Fruit fly (Drosophila melanogaster) whole organism, pupa: ENCODE results near the gene CG42713.

Experiments used
- CG10348 ChIP-seq: fragments of 200-800 bp; sonication (Bioruptor generic); IDR thresholded peaks from 2 replicates; pipeline ENCODE4 v1.3.6; 2022; ENCODE audit warnings: missing biosample characterization, missing genetic modification characterization
- CG12605 ChIP-seq: fragments of 200-800 bp; sonication (Bioruptor generic); IDR thresholded peaks from 2 replicates; pipeline ENCODE4 v1.3.6; 2022; ENCODE audit warnings: missing biosample characterization, missing genetic modification characterization
- CG13204 ChIP-seq: fragments of 200-800 bp; sonication (Bioruptor generic); optimal IDR thresholded peaks from 2 replicates; lab custom pipeline; 2018; ENCODE audit warnings: missing biosample characterization, mild to moderate bottlenecking, missing genetic modification characterization, moderate library complexity
- CG14655 ChIP-seq: fragments of 200-800 bp; sonication (Bioruptor generic); optimal IDR thresholded peaks from 3 replicates; lab custom pipeline; 2017; ENCODE audit warnings: mild to moderate bottlenecking, missing biosample characterization, missing genetic modification reagents, missing genetic modification characterization
- CG15710 ChIP-seq: fragments of 200-800 bp; sonication (Bioruptor generic); optimal IDR thresholded peaks from 2 replicates; lab custom pipeline; 2018; ENCODE audit warnings: missing biosample characterization, mild to moderate bottlenecking, missing genetic modification characterization, moderate library complexity
- CG17806 ChIP-seq: fragments of 200-800 bp; sonication (Bioruptor generic); optimal IDR thresholded peaks from 2 replicates; lab custom pipeline; 2018; ENCODE audit warnings: missing biosample characterization, mild to moderate bottlenecking, missing genetic modification characterization, moderate library complexity
- CG32121 ChIP-seq: fragments of 200-800 bp; sonication (Bioruptor generic); IDR thresholded peaks from 2 replicates; pipeline ENCODE4 v1.3.6; 2022; ENCODE audit warnings: missing biosample characterization, missing genetic modification characterization
- CG34367 ChIP-seq: fragments of 200-800 bp; sonication (Bioruptor generic); optimal IDR thresholded peaks from 2 replicates; lab custom pipeline; 2018; ENCODE audit warnings: missing biosample characterization, mild to moderate bottlenecking, missing genetic modification characterization
- CG4496 ChIP-seq: fragments of 200-800 bp; sonication (Bioruptor generic); IDR thresholded peaks from 3 replicates; pipeline ENCODE4 v1.3.6; 2022; ENCODE audit warnings: missing biosample characterization, missing genetic modification characterization
- CG8159 ChIP-seq: fragments of 200-800 bp; sonication (Bioruptor generic); optimal IDR thresholded peaks from 3 replicates; lab custom pipeline; 2018; ENCODE audit warnings: missing biosample characterization, mild to moderate bottlenecking, missing genetic modification characterization, moderate library complexity
- CG8301 ChIP-seq: fragments of 200-800 bp; sonication (Bioruptor generic); optimal IDR thresholded peaks from 2 replicates; lab custom pipeline; 2018; ENCODE audit warnings: missing biosample characterization, mild to moderate bottlenecking, missing genetic modification characterization
- CG9948 ChIP-seq: fragments of 200-800 bp; sonication (Bioruptor generic); optimal IDR thresholded peaks from 2 replicates; lab custom pipeline; 2018; ENCODE audit warnings: missing biosample characterization, mild to moderate bottlenecking, missing genetic modification characterization, moderate library complexity
- D1 ChIP-seq: fragments of 200-800 bp; sonication (Bioruptor generic); optimal IDR thresholded peaks from 2 replicates; lab custom pipeline; 2018; ENCODE audit warnings: missing biosample characterization, mild to moderate bottlenecking, missing genetic modification characterization, moderate library complexity
- EcR ChIP-seq: fragments of 200-800 bp; sonication (Bioruptor generic); optimal IDR thresholded peaks from 3 replicates; lab custom pipeline; 2019; ENCODE audit warnings: missing biosample characterization, missing genetic modification characterization, mild to moderate bottlenecking, moderate library complexity, missing genetic modification reagents
- Ets98B ChIP-seq: fragments of 200-800 bp; sonication (Bioruptor generic); IDR thresholded peaks from 2 replicates; pipeline ENCODE4 v1.3.6; 2022; ENCODE audit warnings: missing biosample characterization, missing genetic modification characterization
- Pif1A ChIP-seq: fragments of 200-800 bp; sonication (Bioruptor generic); optimal IDR thresholded peaks from 3 replicates; lab custom pipeline; 2016; ENCODE audit warnings: missing biosample characterization, missing genetic modification characterization
- Pif1B ChIP-seq: fragments of 200-800 bp; sonication (Bioruptor generic); optimal IDR thresholded peaks from 3 replicates; lab custom pipeline; 2016; ENCODE audit warnings: missing biosample characterization, missing genetic modification characterization
- Snoo ChIP-seq: fragments of 200-800 bp; sonication (Bioruptor generic); optimal IDR thresholded peaks from 3 replicates; lab custom pipeline; 2017; ENCODE audit warnings: missing biosample characterization, mild to moderate bottlenecking, missing genetic modification characterization, inconsistent platforms
- fd96Ca ChIP-seq: fragments of 200-800 bp; sonication (Bioruptor generic); IDR thresholded peaks from 3 replicates; pipeline ENCODE4 v1.3.6; 2022; ENCODE audit warnings: missing biosample characterization, missing genetic modification characterization
- gl ChIP-seq: fragments of 200-800 bp; sonication (Bioruptor generic); optimal IDR thresholded peaks from 2 replicates; lab custom pipeline; 2018; ENCODE audit warnings: missing biosample characterization, mild to moderate bottlenecking, missing genetic modification characterization
- rn ChIP-seq: fragments of 200-800 bp; sonication (Bioruptor generic); IDR thresholded peaks from 2 replicates; pipeline ENCODE4 v1.3.6; 2022; ENCODE audit warnings: missing biosample characterization, missing genetic modification characterization

The CG42713 gene

dm6 chr2L:8888720-8889119 lies 2.5 kb upstream of the CG42713 start:
- TF ChIP-seq CG4496 (no peak), CG17806 (no peak)
- TF ChIP-seq, all 21 proteins: peak for 0

dm6 chr2L:8894224-8894623 lies 3.0 kb downstream of the CG42713 start:
- TF ChIP-seq Pif1B, result no peak
- no peak; the same call in 2 of the 3 replicates for TF ChIP-seq fd96Ca (GFP tag; lab: Robert Waterston, UW)
- no peak for TF ChIP-seq CG17806
- no peak for TF ChIP-seq rn (GFP tag; lab: Robert Waterston, UW)
- TF ChIP-seq CG4496, result 0 out of 3 replicates have a peak, but pooled peaks have one; percentile 21
- no peak for TF ChIP-seq Snoo (tag; lab: Kevin White, UChicago)
- no peak for TF ChIP-seq CG13204 (GFP tag; lab: Kevin White, UChicago)

dm6 chr2L:8897954-8898713 lies 6.9 kb downstream of the CG42713 start:
- TF ChIP-seq CG13204 (GFP tag; lab: Kevin White, UChicago) (peak; percentile 37), EcR (GFP tag; lab: Kevin White, UChicago) (peak; percentile 63), rn (GFP tag; lab: Robert Waterston, UW) (no peak), D1 (tag; lab: Kevin White, UChicago) (no peak), CG12605 (no peak; the same call in 1 of the 2 replicates), CG10348 (GFP tag; lab: Robert Waterston, UW) (no peak), CG34367 (tag; lab: Kevin White, UChicago) (peak; percentile 65), Snoo (tag; lab: Kevin White, UChicago) (peak; percentile 72), CG17806 (peak; percentile 77), Pif1B (peak; percentile 81), CG14655 (peak; percentile 88), gl (peak; percentile 39), CG32121 (GFP tag; lab: Robert Waterston, UW) (peak; percentile 39; the same call in 1 of the 2 replicates), Pif1A (GFP tag; lab: Kevin White, UChicago) (peak; percentile 55), Ets98B (GFP tag; lab: Robert Waterston, UW) (peak; percentile 62), CG4496 (peak; percentile 40; the same call in 1 of the 3 replicates), CG8159 (peak; percentile 83), CG8301 (tag; lab: Kevin White, UChicago) (peak; percentile 81), fd96Ca (GFP tag; lab: Robert Waterston, UW) (peak; percentile 57; the same call in 2 of the 3 replicates), CG15710 (peak; percentile 71), CG9948 (tag; lab: Kevin White, UChicago) (peak; percentile 76)

dm6 chr2L:8898714-8899652 lies 7.7 kb downstream of the CG42713 start, which contains the start of gene CG34398:
Gene CG34398 (plus strand): TSS chr2L:8898786.
- TF ChIP-seq CG9948 (tag; lab: Kevin White, UChicago), result no peak
- TF ChIP-seq Ets98B (GFP tag; lab: Robert Waterston, UW), result no peak; the same call in 1 of the 2 replicates
- peak; percentile 52; the same call in 1 of the 3 replicates for TF ChIP-seq fd96Ca (GFP tag; lab: Robert Waterston, UW)
- peak; percentile 58; the same call in 1 of the 3 replicates for TF ChIP-seq CG4496
- TF ChIP-seq CG15710, result no peak
- no peak for TF ChIP-seq CG17806
- TF ChIP-seq CG8159, result peak; percentile 13
- TF ChIP-seq D1 (tag; lab: Kevin White, UChicago), result no peak
- TF ChIP-seq Pif1B, result no peak
- TF ChIP-seq gl, result no peak
- peak; percentile 17 for TF ChIP-seq Pif1A (GFP tag; lab: Kevin White, UChicago)
- no peak for TF ChIP-seq CG8301 (tag; lab: Kevin White, UChicago)
- TF ChIP-seq CG12605, result 0 out of 2 replicates have a peak, but pooled peaks have one; percentile 8
- no peak for TF ChIP-seq rn (GFP tag; lab: Robert Waterston, UW)
- peak; percentile 4 for TF ChIP-seq CG14655
- TF ChIP-seq CG10348 (GFP tag; lab: Robert Waterston, UW), result no peak
- TF ChIP-seq CG13204 (GFP tag; lab: Kevin White, UChicago), result no peak
- no peak for TF ChIP-seq CG34367 (tag; lab: Kevin White, UChicago)
- TF ChIP-seq, all 21 proteins: peak for 6

- TF ChIP-seq CG8301 (tag; lab: Kevin White, UChicago) (no peak), CG8159 (no peak), CG9948 (tag; lab: Kevin White, UChicago) (no peak), rn (GFP tag; lab: Robert Waterston, UW) (no peak), CG15710 (no peak), CG32121 (GFP tag; lab: Robert Waterston, UW) (no peak), CG34367 (tag; lab: Kevin White, UChicago) (no peak), CG4496 (no peak), CG10348 (GFP tag; lab: Robert Waterston, UW) (no peak), gl (no peak), CG14655 (no peak), CG12605 (no peak)
These were observed 10.6 kb downstream of the CG42713 start for dm6 chr2L:8901882-8902281.
